Fruit fly (Drosophila melanogaster): ENCODE results near the gene CG6686.

DNA sequence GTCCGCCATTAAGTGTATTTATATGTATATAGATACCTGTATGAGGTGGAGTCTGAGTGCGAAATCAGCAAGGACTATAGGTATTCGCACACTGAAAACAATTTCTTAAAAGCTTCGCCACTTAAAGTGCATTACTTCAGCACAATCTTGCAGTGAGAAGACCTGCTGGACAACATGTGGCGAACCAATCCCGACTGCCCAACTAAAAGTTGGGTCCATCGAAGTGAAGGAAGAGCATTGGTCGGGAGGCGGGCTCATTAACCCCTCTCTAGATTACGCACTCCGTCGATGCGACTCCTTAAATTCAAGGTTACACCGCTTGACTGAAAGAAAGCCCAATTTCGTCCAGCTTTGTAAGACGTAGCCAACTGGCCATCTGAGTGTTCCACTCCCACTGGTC, 25.4 kb upstream of the CG6686 start:
- no peak for TF ChIP-seq seq (GFP tag; IDR thresholded peaks at IDR 0.05)
- TF ChIP-seq crol (GFP tag; IDR thresholded peaks at IDR 0.05), result no peak
- TF ChIP-seq NFAT (GFP tag; IDR thresholded peaks at IDR 0.05), result no peak
- no peak for TF ChIP-seq ERR (GFP tag; optimal IDR thresholded peaks at IDR 0.05)
- no peak for TF ChIP-seq Optix (GFP tag; IDR thresholded peaks at IDR 0.05)
- no peak for TF ChIP-seq CG3281 (GFP tag; optimal IDR thresholded peaks at IDR 0.05)
- TF ChIP-seq CG15073 (GFP tag; optimal IDR thresholded peaks at IDR 0.05), result no peak

Data from whole organism, embryonic.